Worm (Caenorhabditis elegans) whole organism, L4 larva: ENCODE results near the gene unc-17.

Experiments used
- Y105C5A.15 ChIP-seq: fragments of 200-800 bp; sonication (Bioruptor generic); IDR thresholded peaks from 2 replicates; pipeline ENCODE4 v1.3.6; 2022; ENCODE audit warnings: missing genetic modification characterization, missing compliant biosample characterization
- daf-12 ChIP-seq: fragments of 150-350 bp; optimal IDR thresholded peaks from 2 replicates; lab custom pipeline; 2014; ENCODE audit warnings: missing biosample characterization, missing genetic modification reagents, missing genetic modification characterization
- dpl-1 ChIP-seq: fragments of 150-350 bp; optimal IDR thresholded peaks from 2 replicates; lab custom pipeline; 2014; ENCODE audit warnings: missing biosample characterization, missing genetic modification reagents, missing genetic modification characterization
- egl-27 ChIP-seq: sonication (generic microtip); optimal IDR thresholded peaks from 3 replicates; lab custom pipeline; 2017; ENCODE audit warnings: missing biosample characterization, missing genetic modification reagents, missing genetic modification characterization
- lin-15B ChIP-seq: fragments of 150-350 bp; sonication (generic microtip); optimal IDR thresholded peaks from 3 replicates; lab custom pipeline; 2014; ENCODE audit warnings: missing biosample characterization, missing genetic modification characterization
- lir-3 ChIP-seq: sonication (generic microtip); optimal IDR thresholded peaks from 2 replicates; lab custom pipeline; 2016; ENCODE audit warnings: mild to moderate bottlenecking, missing genetic modification characterization, missing compliant biosample characterization
- mep-1 ChIP-seq: fragments of 150-350 bp; sonication (generic microtip); optimal IDR thresholded peaks from 3 replicates; lab custom pipeline; 2014; ENCODE audit warnings: missing biosample characterization, missing genetic modification characterization
- nhr-11 ChIP-seq: fragments of 150-350 bp; optimal IDR thresholded peaks from 2 replicates; lab custom pipeline; 2014; ENCODE audit warnings: missing biosample characterization, missing genetic modification characterization
- nhr-6 ChIP-seq: fragments of 150-350 bp; optimal IDR thresholded peaks from 2 replicates; lab custom pipeline; 2014; ENCODE audit warnings: missing biosample characterization, missing genetic modification characterization
- pha-4 ChIP-seq, 2 experiments: fragments of 150-350 bp in 1 of 2; fragments of 200-800 bp in 1 of 2; sonication (Bioruptor generic) in 1 of 2; IDR thresholded peaks in 1 of 2; optimal IDR thresholded peaks in 1 of 2; 2 replicates each; pipeline versions ENCODE4 v1.3.6 to Lab custom; 2014 to 2022; ENCODE audit warnings: missing genetic modification characterization in 2 of 2, missing genetic modification reagents in 2 of 2, missing biosample characterization in 1 of 2, missing compliant biosample characterization in 1 of 2
- skn-1 ChIP-seq: fragments of 150-350 bp; optimal IDR thresholded peaks from 2 replicates; lab custom pipeline; 2014; ENCODE audit warnings: missing biosample characterization, missing genetic modification characterization
- unc-130 ChIP-seq: sonication (generic microtip); optimal IDR thresholded peaks from 2 replicates; lab custom pipeline; 2016; ENCODE audit warnings: missing genetic modification reagents, missing genetic modification characterization, missing compliant biosample characterization

ce11 chrIV:3628896-3629641 is 4.6 kb upstream of the unc-17 start:
- no peak for TF ChIP-seq unc-130 (GFP tag; lab: Kevin White, UChicago)
- no peak for TF ChIP-seq egl-27
- TF ChIP-seq skn-1 (tag; lab: Kevin White, UChicago) = no peak
- TF ChIP-seq dpl-1 (GFP tag; lab: Kevin White, UChicago) = no peak
- TF ChIP-seq nhr-6 = no peak
- no peak for TF ChIP-seq Y105C5A.15 (GFP tag; lab: Robert Waterston, UW)
- TF ChIP-seq pha-4 (GFP tag; IDR thresholded peaks at IDR 0.05; lab: Robert Waterston, UW) = no peak
- no peak for TF ChIP-seq pha-4 (tag; optimal IDR thresholded peaks at IDR 0.05; lab: Kevin White, UChicago)
- no peak for TF ChIP-seq nhr-11 (tag; lab: Kevin White, UChicago)
- no peak for TF ChIP-seq lir-3 (tag; lab: Kevin White, UChicago)
- TF ChIP-seq lin-15B (tag; lab: Kevin White, UChicago) = no peak
- no peak for TF ChIP-seq mep-1 (tag; lab: Kevin White, UChicago)
- TF ChIP-seq daf-12 (tag; lab: Kevin White, UChicago) = no peak
